ENCODE assay signal across 1 fruit fly cellular context in the genomic region with DNA sequence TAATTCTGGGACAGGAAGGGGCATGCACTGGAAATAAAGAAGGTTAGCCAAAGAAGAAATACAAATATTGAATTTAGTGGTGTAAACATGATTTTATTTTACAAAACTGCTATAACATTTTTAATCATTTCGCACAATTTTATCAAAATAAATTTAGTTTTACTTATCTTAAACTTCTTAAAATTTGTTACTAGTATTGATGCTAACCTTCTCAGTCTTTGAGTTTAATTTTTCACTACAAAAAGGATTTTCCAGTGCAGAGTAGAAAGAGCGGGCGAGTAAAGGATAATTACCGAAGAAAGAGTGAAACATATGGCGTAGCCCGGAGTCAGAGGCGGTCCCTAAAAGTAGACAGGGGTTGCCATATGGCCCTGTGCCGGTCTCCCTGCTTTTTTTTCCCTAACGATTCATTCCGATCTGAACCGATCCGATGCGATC.
A peak's percentile ranks its signal among the peaks of the same experiment; 100 is the strongest.
TF ChIP-seq lines count a peak whose summit lies in the region.

No protein-coding gene starts in this region.

TF ChIP-seq in whole organism, embryonic, 481 proteins besides CTCF, POLR2A, EP300 and RAD21 (continued from another document):
- TF ChIP-seq Hmr (GFP tag; optimal IDR thresholded peaks at IDR 0.05; lab: Kevin White, UChicago) (no peak), CG32532 (GFP tag; IDR thresholded peaks at IDR 0.05; lab: Robert Waterston, UW) (no peak), pnt (GFP tag; optimal IDR thresholded peaks at IDR 0.05; lab: Kevin White, UChicago) (no peak), Xbp1 (GFP tag; optimal IDR thresholded peaks at IDR 0.05; lab: Kevin White, UChicago) (peak; percentile 21), CG7745 (tag; optimal IDR thresholded peaks at IDR 0.05; lab: Kevin White, UChicago) (peak; percentile 30), kni (GFP tag; optimal IDR thresholded peaks at IDR 0.05; lab: Kevin White, UChicago) (no peak), Aef1 (GFP tag; IDR thresholded peaks at IDR 0.05; lab: Robert Waterston, UW) (no peak), nau (GFP tag; optimal IDR thresholded peaks at IDR 0.05; lab: Kevin White, UChicago) (no peak), CG32767 (GFP tag; IDR thresholded peaks at IDR 0.05; lab: Robert Waterston, UW) (no peak), CG11398 (GFP tag; optimal IDR thresholded peaks at IDR 0.05; lab: Kevin White, UChicago) (no peak), tll (GFP tag; optimal IDR thresholded peaks at IDR 0.05; lab: Kevin White, UChicago) (no peak), CG10209 (GFP tag; optimal IDR thresholded peaks at IDR 0.05; lab: Kevin White, UChicago) (peak; percentile 12), B-H2 (GFP tag; optimal IDR thresholded peaks at IDR 0.05; lab: Kevin White, UChicago) (no peak), CG34376 (GFP tag; optimal IDR thresholded peaks at IDR 0.05; lab: Kevin White, UChicago) (no peak), trem (tag; optimal IDR thresholded peaks at IDR 0.05; lab: Kevin White, UChicago) (peak; percentile 77), Dad (GFP tag; optimal IDR thresholded peaks at IDR 0.05; lab: Kevin White, UChicago) (no peak), CG12942 (GFP tag; optimal IDR thresholded peaks at IDR 0.05; lab: Kevin White, UChicago) (no peak), CG9797 (GFP tag; optimal IDR thresholded peaks at IDR 0.05; lab: Kevin White, UChicago) (no peak), CG10321 (GFP tag; IDR thresholded peaks at IDR 0.05; lab: Robert Waterston, UW) (no peak), bsh (GFP tag; optimal IDR thresholded peaks at IDR 0.05; lab: Kevin White, UChicago) (peak in 1 of 2 experiments; percentile 41), CG12299 (tag; optimal IDR thresholded peaks at IDR 0.05; lab: Kevin White, UChicago) (no peak), CG13624 (GFP tag; optimal IDR thresholded peaks at IDR 0.05; lab: Kevin White, UChicago) (no peak), CG33557 (GFP tag; optimal IDR thresholded peaks at IDR 0.05; lab: Kevin White, UChicago) (peak; percentile 83), gem (tag; optimal IDR thresholded peaks at IDR 0.05; lab: Kevin White, UChicago) (peak; percentile 72), repo (GFP tag; optimal IDR thresholded peaks at IDR 0.05; lab: Kevin White, UChicago) (no peak), HLHmδ (GFP tag; optimal IDR thresholded peaks at IDR 0.05; lab: Kevin White, UChicago) (no peak), CG8478 (optimal IDR thresholded peaks at IDR 0.05; lab: Kevin White, UChicago) (no peak), hb (GFP tag; IDR thresholded peaks at IDR 0.05; lab: Robert Waterston, UW; ENCODE audit: partially characterized antibody) (no peak), CoRest (tag; optimal IDR thresholded peaks at IDR 0.05; lab: Kevin White, UChicago) (peak; percentile 43), cwo (GFP tag; optimal IDR thresholded peaks at IDR 0.05; lab: Kevin White, UChicago) (no peak), CG8765 (GFP tag; IDR thresholded peaks at IDR 0.05; lab: Robert Waterston, UW) (peak; percentile 34; the same call in 1 of the 2 replicates), Gsc (GFP tag; IDR thresholded peaks at IDR 0.05; lab: Robert Waterston, UW) (no peak), Dek (tag; optimal IDR thresholded peaks at IDR 0.05; lab: Kevin White, UChicago) (no peak), CG11247 (GFP tag; IDR thresholded peaks at IDR 0.05; lab: Robert Waterston, UW) (no peak), Pdp1 (GFP tag; optimal IDR thresholded peaks at IDR 0.05; lab: Kevin White, UChicago) (peak in 1 of 2 experiments; percentile 17), CG15073 (GFP tag; optimal IDR thresholded peaks at IDR 0.05; lab: Kevin White, UChicago) (no peak), CG4424 (GFP tag; optimal IDR thresholded peaks at IDR 0.05; lab: Kevin White, UChicago) (peak; percentile 54), CG15269 (tag; optimal IDR thresholded peaks at IDR 0.05; lab: Kevin White, UChicago) (no peak), CG17829 (tag; optimal IDR thresholded peaks at IDR 0.05; lab: Kevin White, UChicago) (peak; percentile 82), CG4854 (GFP tag; optimal IDR thresholded peaks at IDR 0.05; lab: Kevin White, UChicago) (no peak), shn (GFP tag; optimal IDR thresholded peaks at IDR 0.05; lab: Kevin White, UChicago) (no peak), Doc2 (GFP tag; IDR thresholded peaks at IDR 0.05; lab: Robert Waterston, UW) (no peak), CG12071 (GFP tag; optimal IDR thresholded peaks at IDR 0.05; lab: Kevin White, UChicago) (no peak), pita (GFP tag; optimal IDR thresholded peaks at IDR 0.05; lab: Kevin White, UChicago) (no peak), Hmx (GFP tag; optimal IDR thresholded peaks at IDR 0.05; lab: Kevin White, UChicago) (no peak), CG18476 (GFP tag; optimal IDR thresholded peaks at IDR 0.05; lab: Kevin White, UChicago) (no peak), sima (GFP tag; optimal IDR thresholded peaks at IDR 0.05; lab: Kevin White, UChicago) (no peak), slbo (GFP tag; IDR thresholded peaks at IDR 0.05; lab: Robert Waterston, UW) (no peak), C15 (GFP tag; IDR thresholded peaks at IDR 0.05; lab: Robert Waterston, UW) (no peak), oc (tag; optimal IDR thresholded peaks at IDR 0.05; lab: Kevin White, UChicago) (no peak), Deaf1 (tag; optimal IDR thresholded peaks at IDR 0.05; lab: Kevin White, UChicago) (no peak), wor (GFP tag; IDR thresholded peaks at IDR 0.05; lab: Robert Waterston, UW) (no peak), gsb-n (tag; optimal IDR thresholded peaks at IDR 0.05; lab: Kevin White, UChicago) (peak; percentile 88), dimm (GFP tag; IDR thresholded peaks at IDR 0.05; lab: Robert Waterston, UW) (no peak), ems (GFP tag; optimal IDR thresholded peaks at IDR 0.05; lab: Kevin White, UChicago) (no peak), CG17385 (GFP tag; optimal IDR thresholded peaks at IDR 0.05; lab: Kevin White, UChicago) (no peak), Taf1 (GFP tag; IDR thresholded peaks at IDR 0.05; lab: Robert Waterston, UW) (no peak), zen2 (GFP tag; IDR thresholded peaks at IDR 0.05; lab: Robert Waterston, UW; ENCODE audit: partially characterized antibody) (no peak), CG15696 (tag; optimal IDR thresholded peaks at IDR 0.05; lab: Kevin White, UChicago) (peak; percentile 96), abd-A (tag; optimal IDR thresholded peaks at IDR 0.05; lab: Kevin White, UChicago) (no peak), dan (GFP tag; IDR thresholded peaks at IDR 0.05; lab: Robert Waterston, UW) (no peak), bowl (GFP tag; IDR thresholded peaks at IDR 0.05; lab: Robert Waterston, UW) (no peak), NK7.1 (GFP tag; optimal IDR thresholded peaks at IDR 0.05; lab: Kevin White, UChicago) (peak; percentile 5), chm (GFP tag; IDR thresholded peaks at IDR 0.05; lab: Robert Waterston, UW) (no peak), luna (GFP tag; optimal IDR thresholded peaks at IDR 0.05; lab: Kevin White, UChicago) (no peak), gsb (GFP tag; IDR thresholded peaks at IDR 0.05; lab: Robert Waterston, UW) (no peak), CG30020 (tag; optimal IDR thresholded peaks at IDR 0.05; lab: Kevin White, UChicago) (no peak), CG14860 (GFP tag; IDR thresholded peaks at IDR 0.05; lab: Robert Waterston, UW; ENCODE audit: partially characterized antibody) (no peak), Dip3 (GFP tag; optimal IDR thresholded peaks at IDR 0.05; lab: Kevin White, UChicago) (no peak), CG2199 (GFP tag; IDR thresholded peaks at IDR 0.05; lab: Robert Waterston, UW) (peak; percentile 81; the same call in 1 of the 3 replicates)
